Worm (Caenorhabditis elegans) whole organism, mixed stage, embryonic: ENCODE data around the gene pgl-3.

Experiments used
- M03D4.4 ChIP-seq: sonication (generic microtip); optimal IDR thresholded peaks from 2 replicates; lab custom pipeline; 2017; ENCODE audit warnings: mild to moderate bottlenecking, missing genetic modification characterization, missing compliant biosample characterization
- bed-3 ChIP-seq: fragments of 200-800 bp; sonication (Bioruptor generic); optimal IDR thresholded peaks from 3 replicates; lab custom pipeline; 2018; ENCODE audit warnings: mild to moderate bottlenecking, missing genetic modification characterization, moderate library complexity, missing compliant biosample characterization
- blmp-1 ChIP-seq: fragments of 150-350 bp; optimal IDR thresholded peaks from 2 replicates; lab custom pipeline; 2014; ENCODE audit warnings: missing biosample characterization, missing genetic modification characterization
- ceh-39 ChIP-seq: fragments of 150-350 bp; optimal IDR thresholded peaks from 2 replicates; lab custom pipeline; 2014; ENCODE audit warnings: missing biosample characterization, missing genetic modification characterization
- ceh-43 ChIP-seq: fragments of 200-800 bp; sonication (Bioruptor generic); optimal IDR thresholded peaks from 2 replicates; lab custom pipeline; 2018; ENCODE audit warnings: mild to moderate bottlenecking, missing genetic modification characterization, moderate library complexity, missing compliant biosample characterization
- ces-1 ChIP-seq: fragments of 150-350 bp; optimal IDR thresholded peaks from 2 replicates; lab custom pipeline; 2014; ENCODE audit warnings: missing biosample characterization, missing genetic modification reagents, missing genetic modification characterization
- drap-1 ChIP-seq: fragments of 200-800 bp; sonication (Bioruptor generic); optimal IDR thresholded peaks from 3 replicates; lab custom pipeline; 2018; ENCODE audit warnings: mild to moderate bottlenecking, missing genetic modification characterization, missing compliant biosample characterization
- elt-3 ChIP-seq: fragments of 150-350 bp; optimal IDR thresholded peaks from 2 replicates; lab custom pipeline; 2014; ENCODE audit warnings: missing biosample characterization, missing genetic modification characterization
- ham-2 ChIP-seq: fragments of 200-800 bp; sonication (Bioruptor generic); optimal IDR thresholded peaks from 2 replicates; lab custom pipeline; 2018; ENCODE audit warnings: mild to moderate bottlenecking, missing genetic modification characterization, missing compliant biosample characterization
- hlh-1 ChIP-seq: fragments of 150-350 bp; optimal IDR thresholded peaks from 2 replicates; lab custom pipeline; 2014; ENCODE audit warnings: missing biosample characterization, missing genetic modification reagents, missing genetic modification characterization
- lin-13 ChIP-seq: fragments of 150-350 bp; optimal IDR thresholded peaks from 2 replicates; lab custom pipeline; 2014; ENCODE audit warnings: missing biosample characterization, missing genetic modification characterization
- lin-32 ChIP-seq: fragments of 200-800 bp; sonication (Bioruptor generic); optimal IDR thresholded peaks from 2 replicates; lab custom pipeline; 2018; ENCODE audit warnings: mild to moderate bottlenecking, missing genetic modification characterization, missing compliant biosample characterization
- lsy-2 ChIP-seq: fragments of 150-350 bp; optimal IDR thresholded peaks from 2 replicates; lab custom pipeline; 2014; ENCODE audit warnings: missing biosample characterization, missing genetic modification characterization
- nhr-2 ChIP-seq: fragments of 150-350 bp; optimal IDR thresholded peaks from 2 replicates; lab custom pipeline; 2014; ENCODE audit warnings: missing biosample characterization, missing genetic modification characterization
- nhr-237 ChIP-seq: fragments of 150-350 bp; optimal IDR thresholded peaks from 2 replicates; lab custom pipeline; 2014; ENCODE audit warnings: missing biosample characterization, missing genetic modification characterization
- nhr-28 ChIP-seq: fragments of 150-350 bp; optimal IDR thresholded peaks from 2 replicates; lab custom pipeline; 2014; ENCODE audit warnings: missing biosample characterization, missing genetic modification characterization
- nhr-76 ChIP-seq: sonication (generic microtip); optimal IDR thresholded peaks from 2 replicates; lab custom pipeline; 2017; ENCODE audit warnings: missing biosample characterization, missing genetic modification characterization
- pha-4 ChIP-seq: fragments of 150-350 bp; optimal IDR thresholded peaks from 2 replicates; lab custom pipeline; 2018; ENCODE audit warnings: missing biosample characterization, missing genetic modification reagents, missing genetic modification characterization
- sem-2 ChIP-seq: fragments of 200-800 bp; sonication (Bioruptor generic); optimal IDR thresholded peaks from 2 replicates; lab custom pipeline; 2018; ENCODE audit warnings: mild to moderate bottlenecking, missing genetic modification characterization, missing compliant biosample characterization
- snpc-4 ChIP-seq: fragments of 150-350 bp; optimal IDR thresholded peaks from 2 replicates; lab custom pipeline; 2014; ENCODE audit warnings: missing biosample characterization, missing genetic modification characterization
- sptf-1 ChIP-seq: sonication (generic microtip); optimal IDR thresholded peaks from 2 replicates; lab custom pipeline; 2017; ENCODE audit warnings: mild to moderate bottlenecking, missing genetic modification characterization, moderate library complexity, missing compliant biosample characterization
- tbx-8 ChIP-seq: fragments of 200-800 bp; sonication (Bioruptor generic); optimal IDR thresholded peaks from 2 replicates; lab custom pipeline; 2018; ENCODE audit warnings: mild to moderate bottlenecking, missing genetic modification characterization, moderate library complexity, missing compliant biosample characterization
- unc-120 ChIP-seq: sonication (generic microtip); optimal IDR thresholded peaks from 2 replicates; lab custom pipeline; 2017; ENCODE audit warnings: missing genetic modification characterization, missing compliant biosample characterization; ENCODE audit not compliant: poor library complexity, severe bottlenecking
- unc-39 ChIP-seq: fragments of 150-350 bp; optimal IDR thresholded peaks from 2 replicates; lab custom pipeline; 2014; ENCODE audit warnings: missing biosample characterization, missing genetic modification characterization
- unc-62 ChIP-seq: fragments of 150-350 bp; optimal IDR thresholded peaks from 2 replicates; lab custom pipeline; 2014; ENCODE audit warnings: missing biosample characterization, missing genetic modification reagents, missing genetic modification characterization
- zip-8 ChIP-seq: fragments of 150-350 bp; optimal IDR thresholded peaks from 2 replicates; lab custom pipeline; 2014; ENCODE audit warnings: missing biosample characterization, missing genetic modification characterization
- ztf-11 ChIP-seq: fragments of 150-350 bp; optimal IDR thresholded peaks from 2 replicates; lab custom pipeline; 2014; ENCODE audit warnings: missing biosample characterization, missing genetic modification characterization

pgl-3 gene

ce11 chrV:4800794-4801193 is 45.0 kb downstream of the pgl-3 start, which contains the start of gene R02F11.1:
R02F11.1 (plus strand) TSS chrV:4801094.
- TF ChIP-seq unc-39 (tag; lab: Kevin White, UChicago), result no peak
- TF ChIP-seq ham-2 (GFP tag; lab: Kevin White, UChicago), result no peak
- no peak for TF ChIP-seq sem-2 (GFP tag; lab: Kevin White, UChicago)
- TF ChIP-seq hlh-1 (tag; lab: Kevin White, UChicago), result no peak
- no peak for TF ChIP-seq M03D4.4 (tag; lab: Kevin White, UChicago)
- no peak for TF ChIP-seq tbx-8 (GFP tag; lab: Kevin White, UChicago)
- no peak for TF ChIP-seq ceh-39 (tag; lab: Kevin White, UChicago)
- TF ChIP-seq ces-1 (GFP tag; lab: Kevin White, UChicago), result no peak
- no peak for TF ChIP-seq blmp-1 (tag; lab: Kevin White, UChicago)
- TF ChIP-seq ztf-11, result no peak
- TF ChIP-seq, all 35 proteins: peak for 0

DNA sequence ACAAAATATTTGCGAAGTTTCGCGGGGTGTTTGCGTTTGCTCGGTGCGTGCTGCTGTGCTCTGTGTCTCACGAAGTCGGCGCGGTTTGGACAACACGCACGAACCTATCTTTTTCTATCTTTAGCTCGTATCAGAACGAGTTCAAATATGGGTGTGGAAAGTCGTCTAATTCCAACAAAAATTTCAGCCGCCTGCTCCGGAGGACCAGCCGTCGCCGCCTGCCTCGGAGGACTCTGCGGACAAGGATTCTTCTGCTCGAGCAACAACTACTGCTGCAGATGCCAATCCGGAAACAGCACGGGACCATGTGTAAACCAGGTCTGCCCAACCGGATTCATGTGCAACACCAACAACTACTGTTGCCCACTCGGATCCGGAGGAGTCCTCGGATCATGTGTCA is 46.2 kb downstream of the pgl-3 start:
- TF ChIP-seq tbx-8 (GFP tag; lab: Kevin White, UChicago) (no peak), snpc-4 (no peak), pha-4 (no peak), ceh-43 (GFP tag; lab: Kevin White, UChicago) (no peak), hlh-1 (tag; lab: Kevin White, UChicago) (no peak), sptf-1 (no peak), nhr-2 (no peak), sem-2 (GFP tag; lab: Kevin White, UChicago) (no peak)

DNA sequence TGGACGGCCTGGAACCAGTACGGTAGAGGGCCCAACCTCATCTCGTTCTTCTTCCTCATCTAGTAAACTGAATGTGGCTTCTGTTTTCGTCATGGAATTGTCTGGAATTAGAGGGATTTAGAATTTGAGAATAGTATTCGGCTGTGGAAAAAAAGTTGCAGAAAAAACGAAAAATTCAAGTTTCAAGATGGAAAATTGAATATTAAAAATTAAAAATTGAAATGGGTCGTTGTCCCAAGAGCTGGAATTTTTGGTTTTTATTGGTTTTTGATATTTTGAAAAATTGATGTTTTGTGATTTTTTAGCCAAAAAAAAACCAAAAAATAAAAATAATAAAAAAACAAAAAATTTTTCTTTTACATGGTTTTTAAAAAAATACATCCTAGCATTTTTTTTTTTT is 50.1 kb downstream of the pgl-3 start, which contains the start of gene R02F11.3:
Gene R02F11.3, minus strand, starts transcription at position 101 of the 400 bp plus-strand sequence.
- no peak for TF ChIP-seq ham-2 (GFP tag; lab: Kevin White, UChicago)
- no peak for TF ChIP-seq nhr-237
- TF ChIP-seq bed-3 (GFP tag; lab: Kevin White, UChicago), result no peak
- TF ChIP-seq sem-2 (GFP tag; lab: Kevin White, UChicago), result no peak
- no peak for TF ChIP-seq lin-13 (tag; lab: Kevin White, UChicago)
- TF ChIP-seq lin-32 (GFP tag; lab: Kevin White, UChicago), result no peak
- TF ChIP-seq unc-120 (tag; lab: Kevin White, UChicago), result no peak
- TF ChIP-seq unc-62, result no peak
- no peak for TF ChIP-seq zip-8
- TF ChIP-seq nhr-76 (tag; lab: Kevin White, UChicago), result no peak
- TF ChIP-seq M03D4.4 (tag; lab: Kevin White, UChicago), result no peak
- no peak for TF ChIP-seq sptf-1
- TF ChIP-seq elt-3 (tag; lab: Kevin White, UChicago), result no peak
- TF ChIP-seq ztf-11, result no peak
- TF ChIP-seq unc-39 (tag; lab: Kevin White, UChicago), result no peak
- TF ChIP-seq tbx-8 (GFP tag; lab: Kevin White, UChicago), result no peak
- TF ChIP-seq, all 35 proteins: peak for 0

- TF ChIP-seq lsy-2 (tag; lab: Kevin White, UChicago) (no peak), ceh-43 (GFP tag; lab: Kevin White, UChicago) (no peak), drap-1 (GFP tag; lab: Kevin White, UChicago) (no peak), ztf-11 (no peak), lin-32 (GFP tag; lab: Kevin White, UChicago) (no peak), sem-2 (GFP tag; lab: Kevin White, UChicago) (no peak), sptf-1 (no peak), hlh-1 (tag; lab: Kevin White, UChicago) (no peak), tbx-8 (GFP tag; lab: Kevin White, UChicago) (no peak), unc-39 (tag; lab: Kevin White, UChicago) (no peak), nhr-2 (no peak), zip-8 (no peak), nhr-28 (no peak)
Measured at ce11 chrV:4806859-4807258, 51.1 kb downstream of the pgl-3 start.
